Fruit fly (Drosophila melanogaster) Kc167 (cell line): ENCODE measurements around the gene AlaRS.
A peak's percentile ranks its signal among the peaks of the same experiment; 100 is the strongest.

Source experiments
- Myc ChIP-seq: fragments of >200 bp; optimal IDR thresholded peaks from 2 replicates; lab custom pipeline; 2017; ENCODE audit warnings: missing external identifiers
- Sin3A ChIP-seq: fragments of >200 bp; optimal IDR thresholded peaks from 2 replicates; lab custom pipeline; 2018; ENCODE audit warnings: missing external identifiers
- h ChIP-seq: fragments of >200 bp; optimal IDR thresholded peaks from 3 replicates; lab custom pipeline; 2018; ENCODE audit warnings: missing external identifiers
- insv ChIP-seq: fragments of >200 bp; optimal IDR thresholded peaks from 3 replicates; lab custom pipeline; 2018; ENCODE audit warnings: missing external identifiers
- psq ChIP-seq: fragments of >200 bp; optimal IDR thresholded peaks from 2 replicates; lab custom pipeline; 2017; ENCODE audit warnings: missing external identifiers
- ttk ChIP-seq: sonication (Bioruptor generic); optimal IDR thresholded peaks from 2 replicates; lab custom pipeline; 2017; ENCODE audit warnings: missing external identifiers

The AlaRS gene

dm6 chr2L:8418113-8418885, 36.7 kb upstream of the AlaRS start:
- no peak for TF ChIP-seq ttk (lab: Kevin White, UChicago)
- TF ChIP-seq insv (lab: Kevin White, UChicago) = no peak
- TF ChIP-seq h (lab: Kevin White, UChicago) = no peak
- no peak for TF ChIP-seq Sin3A
- TF ChIP-seq psq (lab: Kevin White, UChicago) = no peak
- TF ChIP-seq Myc (lab: Kevin White, UChicago) = no peak

dm6 chr2L:8417562-8417961, 36.0 kb upstream of the AlaRS start:
- TF ChIP-seq Sin3A (no peak), h (lab: Kevin White, UChicago) (no peak)

dm6 chr2L:8416350-8417046, 34.9 kb upstream of the AlaRS start:
- no peak for TF ChIP-seq h (lab: Kevin White, UChicago)
- TF ChIP-seq Myc (lab: Kevin White, UChicago) = no peak

- no peak for TF ChIP-seq psq (lab: Kevin White, UChicago)
- TF ChIP-seq insv (lab: Kevin White, UChicago) = no peak
- no peak for TF ChIP-seq Myc (lab: Kevin White, UChicago)
- no peak for TF ChIP-seq ttk (lab: Kevin White, UChicago)
Observed at dm6 chr2L:8414887-8415883, 33.6 kb upstream of the AlaRS start, which contains the start of the genes CG13398 and Akap200. Gene CG13398 (minus strand): TSS chr2L:8415256. Gene Akap200 (plus strand): TSS chr2L:8415690.

dm6 chr2L:8411530-8411929, 30.0 kb upstream of the AlaRS start, which contains the start of gene Naglu:
Gene Naglu (minus strand): TSS chr2L:8411868.
- TF ChIP-seq h (lab: Kevin White, UChicago) = no peak
- TF ChIP-seq Sin3A = no peak
- TF ChIP-seq insv (lab: Kevin White, UChicago) = no peak
- no peak for TF ChIP-seq ttk (lab: Kevin White, UChicago)
- TF ChIP-seq psq (lab: Kevin White, UChicago) = no peak
- TF ChIP-seq Myc (lab: Kevin White, UChicago) = no peak

- TF ChIP-seq Sin3A (no peak), psq (lab: Kevin White, UChicago) (peak; percentile 68)
Observed at dm6 chr2L:8403286-8404270, 22.0 kb upstream of the AlaRS start, which contains the start of gene emb. Gene emb (plus strand): TSS chr2L:8403573.

- TF ChIP-seq ttk (lab: Kevin White, UChicago) = no peak
Observed at dm6 chr2L:8402928-8403285, 21.3 kb upstream of the AlaRS start, which contains the start of gene fy. Gene fy (minus strand): TSS chr2L:8403280.

- TF ChIP-seq ttk (lab: Kevin White, UChicago) = no peak
- no peak for TF ChIP-seq psq (lab: Kevin White, UChicago)
- no peak for TF ChIP-seq Myc (lab: Kevin White, UChicago)
- TF ChIP-seq h (lab: Kevin White, UChicago) = no peak
- TF ChIP-seq insv (lab: Kevin White, UChicago) = no peak
- TF ChIP-seq Sin3A = no peak
Observed at dm6 chr2L:8399863-8400598, 18.5 kb upstream of the AlaRS start, which contains the start of gene CG31898. Gene CG31898 (plus strand): TSS chr2L:8400421.

dm6 chr2L:8398721-8399120, 17.2 kb upstream of the AlaRS start, which contains the start of gene CG13386:
Gene CG13386 (plus strand): TSS chr2L:8399021.
- no peak for TF ChIP-seq insv (lab: Kevin White, UChicago)
- TF ChIP-seq Sin3A = no peak
- no peak for TF ChIP-seq Myc (lab: Kevin White, UChicago)
- no peak for TF ChIP-seq h (lab: Kevin White, UChicago)
- no peak for TF ChIP-seq psq (lab: Kevin White, UChicago)

- TF ChIP-seq insv (lab: Kevin White, UChicago) (no peak), ttk (lab: Kevin White, UChicago) (no peak), Sin3A (no peak), Myc (lab: Kevin White, UChicago) (no peak), h (lab: Kevin White, UChicago) (no peak), psq (lab: Kevin White, UChicago) (no peak)
Observed at dm6 chr2L:8395996-8396699, 14.6 kb upstream of the AlaRS start, which contains the start of the genes Peritrophin-15a and CG13385. Gene Peritrophin-15a (minus strand): TSS chr2L:8396096. Gene CG13385 (plus strand): TSS chr2L:8396649.
